Worm (Caenorhabditis elegans) whole organism, young adult: ENCODE results near the gene idpp-15.

Source experiments
- B0019.2 ChIP-seq: fragments of 200-800 bp; sonication (Bioruptor generic); conservative IDR thresholded peaks from 2 replicates; pipeline ENCODE4 v1.3.6; 2022; ENCODE audit warnings: missing genetic modification reagents, missing genetic modification characterization, missing compliant biosample characterization
- F39B2.1 ChIP-seq: fragments of 200-800 bp; sonication (Bioruptor generic); IDR thresholded peaks from 2 replicates; pipeline ENCODE4 v1.3.6; 2022; ENCODE audit warnings: missing genetic modification reagents, missing genetic modification characterization, missing compliant biosample characterization
- akir-1 ChIP-seq: fragments of 200-800 bp; sonication (Bioruptor generic); optimal IDR thresholded peaks from 2 replicates; lab custom pipeline; 2018; ENCODE audit warnings: mild to moderate bottlenecking, missing genetic modification characterization, moderate library complexity, missing compliant biosample characterization
- ceh-27 ChIP-seq: fragments of 200-800 bp; sonication (Bioruptor generic); optimal IDR thresholded peaks from 2 replicates; lab custom pipeline; 2018; ENCODE audit warnings: mild to moderate bottlenecking, missing genetic modification characterization, moderate library complexity, missing compliant biosample characterization
- rpc-1 ChIP-seq, 2 experiments: fragments of 150-350 bp in 1 of 2; sonication (generic microtip) in 1 of 2; optimal IDR thresholded peaks; 2 replicates each; lab custom pipeline; 2014 to 2018; ENCODE audit warnings: missing biosample characterization in 1 of 2, missing genetic modification characterization in 1 of 2, missing genetic modification reagents in 1 of 2, missing genotype in 1 of 2
- unc-62 ChIP-seq: fragments of 150-350 bp; optimal IDR thresholded peaks from 2 replicates; lab custom pipeline; 2014; ENCODE audit warnings: missing biosample characterization, missing genetic modification reagents, missing genetic modification characterization

DNA sequence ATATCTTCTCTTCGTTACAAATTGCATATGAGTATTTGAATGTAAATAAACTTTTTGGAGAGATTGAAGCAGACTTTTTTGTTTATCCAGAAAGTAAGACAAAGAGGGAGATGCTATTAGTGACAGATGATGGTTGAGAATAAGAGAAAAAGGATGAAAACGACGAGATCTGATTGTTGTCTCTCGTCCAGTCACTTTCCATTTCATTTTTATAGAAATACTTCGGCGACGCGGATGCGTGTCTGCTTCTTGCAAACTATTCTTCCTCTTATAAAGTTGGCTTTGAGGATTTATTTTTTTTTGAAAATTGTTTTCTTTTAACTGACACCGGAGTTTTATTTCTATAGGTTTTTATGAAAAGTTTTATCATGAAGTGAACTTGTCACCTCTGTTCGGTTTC is 30.8 kb downstream of the idpp-15 start:
- TF ChIP-seq rpc-1 (optimal IDR thresholded peaks at IDR 0.05; lab: Kevin White, UChicago) (no peak), rpc-1 (tag; optimal IDR thresholded peaks at IDR 0.05; lab: Kevin White, UChicago) (no peak), akir-1 (GFP tag; lab: Kevin White, UChicago) (no peak), B0019.2 (no peak), unc-62 (no peak), ceh-27 (GFP tag; lab: Kevin White, UChicago) (no peak), F39B2.1 (GFP tag; lab: Robert Waterston, UW) (no peak)
